Worm (Caenorhabditis elegans): Measurements from ENCODE around the gene C54F6.5.

Gene C54F6.5

ce11 chrV:7575563-7575962 lies 46.6 kb downstream of the C54F6.5 start, which contains the start of the genes snu-66 and ints-9 (continued):
- TF ChIP-seq hsf-1 (GFP tag; IDR thresholded peaks at IDR 0.05) (peak; percentile 53), cebp-1 (GFP tag; IDR thresholded peaks at IDR 0.05) (no peak), cebp-1 (tag; optimal IDR thresholded peaks at IDR 0.05) (peak; percentile 45), dox-1 (GFP tag; IDR thresholded peaks at IDR 0.05) (0 out of 2 replicates have a peak, but pooled peaks have one; percentile 16), nhr-80 (tag; optimal IDR thresholded peaks at IDR 0.05) (peak; percentile 1), ZK185.1 (tag; optimal IDR thresholded peaks at IDR 0.05; ENCODE audit: poor library complexity, severe bottlenecking) (peak; percentile 46), ztf-18 (tag; optimal IDR thresholded peaks at IDR 0.05) (peak; percentile 93), bed-2 (GFP tag; IDR thresholded peaks at IDR 0.05) (no peak), madf-6 (GFP tag; IDR thresholded peaks at IDR 0.05) (peak; percentile 41; the same call in 1 of the 2 replicates), lin-54 (GFP tag; optimal IDR thresholded peaks at IDR 0.05) (peak; percentile 48)

All from whole organism, young adult.